Worm (Caenorhabditis elegans): ENCODE data around the gene ZC455.1.

The ZC455.1 gene

DNA sequence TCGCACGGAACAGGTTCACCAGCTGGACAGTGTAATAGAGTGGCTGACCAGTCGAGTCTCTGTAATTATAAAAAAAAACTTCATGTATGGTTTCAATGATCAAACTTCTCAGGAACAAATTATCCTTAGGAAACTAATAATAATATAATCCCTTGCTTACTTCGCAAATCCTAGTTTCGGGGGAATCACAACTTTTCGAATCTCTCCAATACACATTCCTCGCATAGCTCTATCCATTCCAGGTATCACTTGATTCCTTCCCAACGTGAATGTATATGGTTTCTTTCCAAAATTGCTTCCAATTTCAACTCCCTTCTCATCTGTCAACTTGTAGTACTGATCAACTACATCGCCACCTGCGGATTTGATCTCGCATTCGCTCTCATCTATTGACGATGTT, 13.0 kb downstream of the ZC455.1 start:
- no peak for TF ChIP-seq F52B5.7 (tag; optimal IDR thresholded peaks at IDR 0.05)
- TF ChIP-seq ceh-40 (GFP tag; IDR thresholded peaks at IDR 0.05), result no peak

DNA sequence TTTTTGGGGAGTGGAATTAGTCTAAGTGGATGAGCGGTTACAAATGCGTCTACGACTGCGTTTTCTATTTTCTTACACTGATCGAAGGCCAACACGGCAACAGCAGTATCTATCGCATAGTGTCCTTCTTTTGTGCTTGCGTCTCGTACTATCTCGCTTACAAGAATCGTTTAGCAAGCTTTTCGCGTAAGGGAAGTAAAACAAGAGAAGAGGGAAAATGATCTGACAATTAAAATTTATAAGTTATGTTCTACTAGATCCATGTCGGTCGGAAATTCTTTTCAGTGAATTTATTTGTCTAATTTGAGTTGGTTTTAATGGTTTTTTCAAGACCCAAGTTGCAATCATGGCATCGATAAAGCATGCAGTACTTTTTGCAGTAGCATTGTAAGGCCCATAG, 13.7 kb downstream of the ZC455.1 start, which contains the start of gene fkb-4:
Gene fkb-4 (minus strand): TSS at position 101 of the 400 bp plus-strand sequence.
- TF ChIP-seq ceh-91 (GFP tag; IDR thresholded peaks at IDR 0.05) (no peak), athp-1 (tag; optimal IDR thresholded peaks at IDR 0.05) (no peak), lin-35 (GFP tag; optimal IDR thresholded peaks at IDR 0.05) (no peak), D2030.7 (GFP tag; IDR thresholded peaks at IDR 0.05) (no peak), snpc-3.4 (tag; optimal IDR thresholded peaks at IDR 0.05) (no peak), nhr-80 (tag; optimal IDR thresholded peaks at IDR 0.05) (no peak), let-526 (GFP tag; IDR thresholded peaks at IDR 0.05) (no peak), K12H6.12 (tag; optimal IDR thresholded peaks at IDR 0.05) (no peak), K11D2.4 (GFP tag; IDR thresholded peaks at IDR 0.05) (no peak), madf-3 (GFP tag; IDR thresholded peaks at IDR 0.05) (no peak), F39B2.1 (GFP tag; IDR thresholded peaks at IDR 0.05) (no peak), hmg-1.2 (GFP tag; IDR thresholded peaks at IDR 0.05) (no peak), egl-44 (GFP tag; IDR thresholded peaks at IDR 0.05) (no peak), hlh-26 (GFP tag; conservative IDR thresholded peaks at IDR 0.05) (no peak), F23B12.7 (tag; optimal IDR thresholded peaks at IDR 0.05; ENCODE audit: insufficient read depth) (no peak)

DNA sequence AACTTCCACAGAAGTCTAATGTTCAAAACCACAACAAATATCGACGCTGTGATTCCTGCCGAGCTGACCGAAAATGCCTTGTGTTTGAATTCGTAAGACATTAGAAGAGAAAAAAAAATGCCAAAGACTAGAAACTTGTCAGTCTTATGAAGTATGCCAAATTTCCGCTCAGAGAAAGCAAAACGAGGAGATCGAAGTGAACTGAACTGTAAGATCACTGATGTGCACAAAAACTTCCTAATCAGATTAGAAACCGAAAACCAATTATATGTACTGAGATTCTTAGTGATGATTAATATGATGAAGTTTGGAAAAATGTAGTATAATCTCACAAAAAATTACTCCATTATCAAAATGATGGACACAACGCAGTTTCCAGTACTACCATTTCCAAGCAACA, 15.1 kb downstream of the ZC455.1 start, which contains the start of gene srbc-44:
Gene srbc-44 (minus strand): TSS at position 101 of the 400 bp plus-strand sequence.
- TF ChIP-seq B0261.1 (tag; optimal IDR thresholded peaks at IDR 0.05) (no peak), egl-18 (GFP tag; IDR thresholded peaks at IDR 0.05) (no peak), Y79H2A.3 (GFP tag; conservative IDR thresholded peaks at IDR 0.05) (no peak), atf-7 (tag; optimal IDR thresholded peaks at IDR 0.05) (no peak), gei-17 (GFP tag; optimal IDR thresholded peaks at IDR 0.05) (no peak), hrde-1 (tag; optimal IDR thresholded peaks at IDR 0.05; ENCODE audit: borderline replicate concordance) (no peak), dox-1 (GFP tag; IDR thresholded peaks at IDR 0.05) (no peak), dpff-1 (tag; optimal IDR thresholded peaks at IDR 0.05) (no peak), ztf-26 (tag; optimal IDR thresholded peaks at IDR 0.05) (no peak), ets-4 (GFP tag; optimal IDR thresholded peaks at IDR 0.05) (no peak)

DNA sequence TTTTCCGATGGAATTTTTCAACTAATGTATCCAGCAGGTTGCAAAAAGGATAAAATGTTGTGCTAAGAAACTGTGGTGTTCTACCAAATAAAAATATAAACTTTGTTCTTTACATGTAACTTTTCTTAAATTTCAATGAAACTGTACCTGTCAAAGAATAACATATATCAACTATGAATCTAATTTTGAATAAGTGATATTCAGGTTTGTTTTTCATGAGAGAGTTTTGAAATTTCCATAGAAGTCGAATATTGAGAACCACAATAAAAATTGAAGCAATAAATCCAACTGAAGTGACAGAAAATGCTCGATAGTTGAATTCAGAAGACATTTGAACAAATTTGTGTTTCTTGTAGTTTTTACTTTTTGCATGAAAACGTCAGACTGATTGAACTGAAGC, 16.9 kb downstream of the ZC455.1 start, which contains the start of gene srbc-43:
Gene srbc-43 (minus strand): TSS at position 331 of the 400 bp plus-strand sequence.
- TF ChIP-seq let-526 (GFP tag; IDR thresholded peaks at IDR 0.05), result no peak
- TF ChIP-seq attf-3 (GFP tag; conservative IDR thresholded peaks at IDR 0.05), result no peak
- no peak for TF ChIP-seq tbp1 (GFP tag; optimal IDR thresholded peaks at IDR 0.05)
- no peak for TF ChIP-seq B0336.3 (GFP tag; IDR thresholded peaks at IDR 0.05)
- TF ChIP-seq snpc-1.1 (tag; optimal IDR thresholded peaks at IDR 0.05; ENCODE audit: insufficient read depth), result no peak
- TF ChIP-seq somi-1 (GFP tag; optimal IDR thresholded peaks at IDR 0.05), result no peak
- no peak for TF ChIP-seq hlh-26 (GFP tag; conservative IDR thresholded peaks at IDR 0.05)
- no peak for TF ChIP-seq hmg-20 (GFP tag; IDR thresholded peaks at IDR 0.05)
- no peak for TF ChIP-seq sea-2 (GFP tag; IDR thresholded peaks at IDR 0.05)
- no peak for TF ChIP-seq nhr-120 (GFP tag; IDR thresholded peaks at IDR 0.05)
- no peak for TF ChIP-seq atf-7 (tag; optimal IDR thresholded peaks at IDR 0.05)
- TF ChIP-seq nhr-80 (tag; optimal IDR thresholded peaks at IDR 0.05), result no peak
- no peak for TF ChIP-seq zim-3 (tag; optimal IDR thresholded peaks at IDR 0.05)
- TF ChIP-seq F33H1.4 (GFP tag; IDR thresholded peaks at IDR 0.05), result no peak
- TF ChIP-seq K11D2.4 (GFP tag; IDR thresholded peaks at IDR 0.05), result no peak
- no peak for TF ChIP-seq hsf-1 (GFP tag; IDR thresholded peaks at IDR 0.05)
- TF ChIP-seq ets-4 (GFP tag; optimal IDR thresholded peaks at IDR 0.05), result no peak

All from whole organism, young adult.